Worm (Caenorhabditis elegans): Measurements from ENCODE around the gene golg-2.

golg-2 gene

DNA sequence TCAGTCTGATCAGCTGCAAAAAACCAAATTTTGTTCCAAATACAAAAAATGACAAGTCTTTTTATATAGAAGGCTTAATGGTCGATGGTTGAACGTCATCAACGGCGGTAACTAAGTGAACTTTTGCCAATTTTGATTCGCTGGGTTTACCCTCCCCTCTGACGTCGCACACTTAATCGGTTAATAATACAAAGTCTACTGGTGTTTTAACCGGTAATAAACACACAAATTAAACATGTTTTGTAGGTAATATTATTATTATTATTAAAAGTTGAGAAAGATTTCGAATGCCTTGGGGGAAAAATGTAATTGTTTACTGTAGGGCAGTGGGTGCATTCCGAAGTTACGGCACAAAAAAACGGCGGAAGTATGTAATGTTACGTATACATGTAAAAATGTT is 20.8 kb upstream of the golg-2 start, which contains the start of gene pho-12:
Gene pho-12, minus strand, starts transcription at position 101 of the 400 bp plus-strand sequence.
- no peak for TF ChIP-seq lin-13 (GFP tag; optimal IDR thresholded peaks at IDR 0.05)
- no peak for TF ChIP-seq unc-39 (tag; optimal IDR thresholded peaks at IDR 0.05)
- TF ChIP-seq ztf-11 (tag; optimal IDR thresholded peaks at IDR 0.05) = no peak
- no peak for TF ChIP-seq fos-1 (tag; optimal IDR thresholded peaks at IDR 0.05)
- TF ChIP-seq crh-2 (tag; optimal IDR thresholded peaks at IDR 0.05) = no peak
- no peak for TF ChIP-seq nhr-237 (tag; optimal IDR thresholded peaks at IDR 0.05)
- no peak for TF ChIP-seq sma-9 (GFP tag; optimal IDR thresholded peaks at IDR 0.05)
- TF ChIP-seq sma-9 (tag; optimal IDR thresholded peaks at IDR 0.05) = no peak
- TF ChIP-seq alr-1 (tag; optimal IDR thresholded peaks at IDR 0.05) = no peak
- no peak for TF ChIP-seq dmd-4 (tag; optimal IDR thresholded peaks at IDR 0.05)
- TF ChIP-seq nhr-12 (tag; optimal IDR thresholded peaks at IDR 0.05) = no peak
- no peak for TF ChIP-seq ZK546.5 (tag; optimal IDR thresholded peaks at IDR 0.05)
- no peak for TF ChIP-seq nhr-10 (tag; optimal IDR thresholded peaks at IDR 0.05)
- TF ChIP-seq Y55F3AM.14 (GFP tag; optimal IDR thresholded peaks at IDR 0.05) = no peak
- no peak for TF ChIP-seq F13H6.1 (tag; optimal IDR thresholded peaks at IDR 0.05)
- TF ChIP-seq lin-39 (tag; optimal IDR thresholded peaks at IDR 0.05) = no peak
- TF ChIP-seq elt-3 (tag; optimal IDR thresholded peaks at IDR 0.05) = no peak
- TF ChIP-seq ama-1 (optimal IDR thresholded peaks at IDR 0.05) = no peak

DNA sequence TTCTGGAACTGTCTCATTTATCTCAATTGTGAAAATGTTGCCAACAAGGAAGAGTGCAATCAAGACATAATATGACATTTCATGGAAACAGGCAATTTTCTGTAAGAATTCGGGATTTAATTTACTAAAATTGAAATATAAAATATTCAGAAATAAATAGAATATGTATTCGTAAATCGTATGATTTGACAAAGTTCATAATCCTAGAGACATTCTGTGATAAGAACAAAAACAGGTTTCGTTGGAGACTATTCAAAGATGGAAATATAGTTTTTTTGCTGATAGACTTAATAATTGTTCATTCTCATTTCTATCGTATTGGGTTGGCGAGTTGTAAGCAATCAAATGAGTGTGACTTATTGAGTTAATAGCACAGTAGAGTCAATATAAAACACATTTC is 18.1 kb upstream of the golg-2 start, which contains the start of gene C27A2.12:
Gene C27A2.12, minus strand, starts transcription at position 101 of the 400 bp plus-strand sequence.
- no peak for TF ChIP-seq skn-1 (tag; optimal IDR thresholded peaks at IDR 0.05)

DNA sequence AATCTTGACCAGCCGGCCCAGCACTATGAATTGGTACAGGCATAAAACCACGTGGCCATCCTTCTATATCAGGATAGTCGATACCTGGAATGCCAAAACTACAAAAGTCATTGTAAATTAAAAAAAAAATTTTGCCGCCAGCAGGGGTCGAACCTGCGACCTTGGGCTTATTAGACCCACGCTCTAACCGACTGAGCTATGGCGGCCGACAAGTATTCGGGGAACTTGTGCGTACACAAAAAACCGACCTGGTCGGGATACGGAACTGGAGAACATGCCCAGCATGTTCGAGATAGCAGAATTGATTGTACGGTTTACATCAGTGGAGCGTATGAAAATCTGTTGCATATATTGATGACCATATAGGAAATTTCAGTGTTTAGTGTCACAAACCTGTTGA is 17.4 kb upstream of the golg-2 start:
- TF ChIP-seq nhr-25 (tag; optimal IDR thresholded peaks at IDR 0.05) (peak; percentile 26), gmeb-1 (tag; optimal IDR thresholded peaks at IDR 0.05) (peak; percentile 62), mdl-1 (tag; optimal IDR thresholded peaks at IDR 0.05) (peak in 1 of 2 experiments; percentile 8), lin-13 (GFP tag; optimal IDR thresholded peaks at IDR 0.05) (peak; percentile 31), sem-4 (tag; optimal IDR thresholded peaks at IDR 0.05) (peak; percentile 47), aly-2 (tag; optimal IDR thresholded peaks at IDR 0.05) (no peak), C34F6.9 (tag; optimal IDR thresholded peaks at IDR 0.05) (peak; percentile 35), nhr-12 (tag; optimal IDR thresholded peaks at IDR 0.05) (no peak), nhr-77 (tag; optimal IDR thresholded peaks at IDR 0.05) (peak; percentile 24), nhr-10 (tag; optimal IDR thresholded peaks at IDR 0.05) (no peak), fos-1 (tag; optimal IDR thresholded peaks at IDR 0.05) (peak; percentile 30), crh-2 (tag; optimal IDR thresholded peaks at IDR 0.05) (peak; percentile 68), elt-3 (tag; optimal IDR thresholded peaks at IDR 0.05) (no peak), snpc-4 (tag; optimal IDR thresholded peaks at IDR 0.05) (peak; percentile 98), nhr-21 (tag; optimal IDR thresholded peaks at IDR 0.05) (peak; percentile 45), R02D3.7 (tag; optimal IDR thresholded peaks at IDR 0.05) (no peak), nhr-129 (tag; optimal IDR thresholded peaks at IDR 0.05) (peak; percentile 61), sma-3 (GFP tag; optimal IDR thresholded peaks at IDR 0.05) (peak; percentile 73), sma-9 (GFP tag; optimal IDR thresholded peaks at IDR 0.05) (peak; percentile 66), sma-9 (tag; optimal IDR thresholded peaks at IDR 0.05) (no peak), lsy-2 (tag; optimal IDR thresholded peaks at IDR 0.05) (peak; percentile 63 to 81), elt-1 (tag; optimal IDR thresholded peaks at IDR 0.05) (no peak), F13H6.1 (tag; optimal IDR thresholded peaks at IDR 0.05) (peak; percentile 71), lin-11 (tag; optimal IDR thresholded peaks at IDR 0.05) (peak; percentile 44)

DNA sequence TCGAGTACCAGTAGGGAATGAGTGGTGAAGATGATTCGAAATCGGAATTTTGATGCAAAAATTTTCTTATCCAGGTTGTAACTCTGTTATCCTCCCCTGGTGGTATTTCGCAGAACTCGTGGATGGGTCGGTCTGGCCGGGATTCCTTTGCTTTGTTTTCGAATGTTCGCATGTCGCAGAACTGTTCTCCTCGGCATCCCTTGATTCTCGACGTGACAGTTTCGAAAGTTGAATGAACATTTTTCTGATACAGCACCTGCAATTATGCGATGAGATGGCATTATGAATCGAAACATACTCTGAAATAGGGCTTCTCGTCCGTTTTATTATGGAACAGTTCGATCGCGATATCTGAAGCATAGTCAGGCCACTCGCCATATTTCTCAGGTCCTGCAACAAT is 16.4 kb upstream of the golg-2 start:
- TF ChIP-seq C34F6.9 (tag; optimal IDR thresholded peaks at IDR 0.05) (no peak), ama-1 (optimal IDR thresholded peaks at IDR 0.05) (no peak), lin-39 (tag; optimal IDR thresholded peaks at IDR 0.05) (no peak), R02D3.7 (tag; optimal IDR thresholded peaks at IDR 0.05) (no peak), ZK546.5 (tag; optimal IDR thresholded peaks at IDR 0.05) (no peak), skn-1 (tag; optimal IDR thresholded peaks at IDR 0.05) (no peak), dmd-4 (tag; optimal IDR thresholded peaks at IDR 0.05) (no peak), nhr-129 (tag; optimal IDR thresholded peaks at IDR 0.05) (no peak), nhr-237 (tag; optimal IDR thresholded peaks at IDR 0.05) (no peak), ztf-4 (tag; optimal IDR thresholded peaks at IDR 0.05) (no peak), ztf-11 (tag; optimal IDR thresholded peaks at IDR 0.05) (no peak), blmp-1 (tag; optimal IDR thresholded peaks at IDR 0.05; ENCODE audit: insufficient read depth) (no peak), nhr-21 (tag; optimal IDR thresholded peaks at IDR 0.05) (no peak), alr-1 (tag; optimal IDR thresholded peaks at IDR 0.05) (no peak), elt-3 (tag; optimal IDR thresholded peaks at IDR 0.05) (no peak), nhr-6 (tag; optimal IDR thresholded peaks at IDR 0.05) (no peak), aly-2 (tag; optimal IDR thresholded peaks at IDR 0.05) (no peak), zag-1 (tag; optimal IDR thresholded peaks at IDR 0.05) (no peak), lin-11 (tag; optimal IDR thresholded peaks at IDR 0.05) (no peak), ceh-82 (tag; optimal IDR thresholded peaks at IDR 0.05) (no peak)

Measured in whole organism, L2 larva.